Fruit fly (Drosophila melanogaster) Kc167 (cell line): ENCODE results near the gene Ibf1.

Experiments used
- Myc ChIP-seq: fragments of >200 bp; optimal IDR thresholded peaks from 2 replicates; lab custom pipeline; 2017; ENCODE audit warnings: missing external identifiers
- Sin3A ChIP-seq: fragments of >200 bp; optimal IDR thresholded peaks from 2 replicates; lab custom pipeline; 2018; ENCODE audit warnings: missing external identifiers
- h ChIP-seq: fragments of >200 bp; optimal IDR thresholded peaks from 3 replicates; lab custom pipeline; 2018; ENCODE audit warnings: missing external identifiers
- insv ChIP-seq: fragments of >200 bp; optimal IDR thresholded peaks from 3 replicates; lab custom pipeline; 2018; ENCODE audit warnings: missing external identifiers
- psq ChIP-seq: fragments of >200 bp; optimal IDR thresholded peaks from 2 replicates; lab custom pipeline; 2017; ENCODE audit warnings: missing external identifiers
- ttk ChIP-seq: sonication (Bioruptor generic); optimal IDR thresholded peaks from 2 replicates; lab custom pipeline; 2017; ENCODE audit warnings: missing external identifiers

Ibf1 gene

dm6 chr3R:9258252-9259225 lies at the start of gene Ibf1, which contains the start of gene Ibf2:
Gene Ibf1, plus strand, starts transcription at chr3R:9258964.
Gene Ibf2, minus strand, starts transcription at chr3R:9258501.
- TF ChIP-seq ttk (lab: Kevin White, UChicago) (no peak), Myc (lab: Kevin White, UChicago) (no peak), h (no peak)

dm6 chr3R:9213029-9213428 lies 45.7 kb upstream of the Ibf1 start:
- no peak for TF ChIP-seq psq (lab: Kevin White, UChicago)
- no peak for TF ChIP-seq h
- TF ChIP-seq ttk (lab: Kevin White, UChicago): no peak

- TF ChIP-seq h (no peak), insv (lab: Kevin White, UChicago) (no peak), Myc (lab: Kevin White, UChicago) (no peak), ttk (lab: Kevin White, UChicago) (no peak), psq (lab: Kevin White, UChicago) (no peak), Sin3A (lab: Kevin White, UChicago) (no peak)
These were observed 44.5 kb upstream of the Ibf1 start for dm6 chr3R:9214235-9214634.

- TF ChIP-seq Myc (lab: Kevin White, UChicago) (no peak), Sin3A (lab: Kevin White, UChicago) (no peak), insv (lab: Kevin White, UChicago) (no peak), psq (lab: Kevin White, UChicago) (no peak), h (no peak), ttk (lab: Kevin White, UChicago) (no peak)
These were observed 43.2 kb upstream of the Ibf1 start for dm6 chr3R:9215551-9215950.

dm6 chr3R:9217607-9218006 lies 41.2 kb upstream of the Ibf1 start:
- TF ChIP-seq ttk (lab: Kevin White, UChicago) (no peak), Sin3A (lab: Kevin White, UChicago) (no peak), Myc (lab: Kevin White, UChicago) (no peak), insv (lab: Kevin White, UChicago) (no peak), h (no peak), psq (lab: Kevin White, UChicago) (no peak)

dm6 chr3R:9220064-9220864 lies 38.5 kb upstream of the Ibf1 start:
- TF ChIP-seq Sin3A (lab: Kevin White, UChicago) (no peak), h (no peak), insv (lab: Kevin White, UChicago) (no peak), Myc (lab: Kevin White, UChicago) (no peak)

- TF ChIP-seq ttk (lab: Kevin White, UChicago): no peak
- TF ChIP-seq Myc (lab: Kevin White, UChicago): no peak
- TF ChIP-seq h: no peak
- no peak for TF ChIP-seq insv (lab: Kevin White, UChicago)
- TF ChIP-seq Sin3A (lab: Kevin White, UChicago): no peak
These were observed 36.4 kb upstream of the Ibf1 start for dm6 chr3R:9222355-9222754.

- no peak for TF ChIP-seq psq (lab: Kevin White, UChicago)
- TF ChIP-seq Myc (lab: Kevin White, UChicago): no peak
- no peak for TF ChIP-seq Sin3A (lab: Kevin White, UChicago)
- TF ChIP-seq ttk (lab: Kevin White, UChicago): no peak
- no peak for TF ChIP-seq insv (lab: Kevin White, UChicago)
- no peak for TF ChIP-seq h
These were observed 34.0 kb upstream of the Ibf1 start for dm6 chr3R:9224807-9225206.

- no peak for TF ChIP-seq Myc (lab: Kevin White, UChicago)
- TF ChIP-seq h: no peak
- TF ChIP-seq ttk (lab: Kevin White, UChicago): no peak
- TF ChIP-seq psq (lab: Kevin White, UChicago): no peak
- TF ChIP-seq insv (lab: Kevin White, UChicago): no peak
- no peak for TF ChIP-seq Sin3A (lab: Kevin White, UChicago)
These were observed 32.6 kb upstream of the Ibf1 start for dm6 chr3R:9226146-9226545.

- TF ChIP-seq Myc (lab: Kevin White, UChicago) (no peak), psq (lab: Kevin White, UChicago) (no peak), ttk (lab: Kevin White, UChicago) (no peak), Sin3A (lab: Kevin White, UChicago) (no peak)
These were observed 32.0 kb upstream of the Ibf1 start for dm6 chr3R:9226701-9227313.

dm6 chr3R:9227330-9227729 lies 31.4 kb upstream of the Ibf1 start:
- TF ChIP-seq Sin3A (lab: Kevin White, UChicago) (no peak), ttk (lab: Kevin White, UChicago) (no peak), Myc (lab: Kevin White, UChicago) (no peak), h (no peak), psq (lab: Kevin White, UChicago) (no peak), insv (lab: Kevin White, UChicago) (no peak)
